Worm (Caenorhabditis elegans): ENCODE results near the gene srh-33.

DNA sequence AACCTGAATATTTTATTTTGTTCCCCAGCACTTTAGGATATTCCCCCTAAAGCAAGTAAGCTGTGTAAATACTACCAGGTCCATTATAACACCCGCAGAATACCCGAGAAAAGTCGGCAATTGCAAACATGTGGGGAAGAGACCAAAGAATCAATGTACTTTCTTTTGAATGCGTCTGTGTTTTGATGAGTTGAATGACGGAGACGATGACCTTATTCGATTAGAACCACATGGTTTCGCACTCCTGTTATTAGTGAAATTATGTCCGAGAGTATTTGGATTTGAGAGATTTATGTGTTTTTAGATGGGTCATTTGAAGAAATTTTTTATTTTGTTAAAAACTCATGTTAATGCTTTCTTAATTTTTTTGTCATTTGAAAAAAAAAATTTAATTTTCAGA, 22.3 kb upstream of the srh-33 start:
- TF ChIP-seq lir-1 (GFP tag; conservative IDR thresholded peaks at IDR 0.05) (no peak), hmg-20 (GFP tag; IDR thresholded peaks at IDR 0.05) (no peak), hlh-12 (tag; optimal IDR thresholded peaks at IDR 0.05) (no peak), lsy-27 (tag; optimal IDR thresholded peaks at IDR 0.05; ENCODE audit: borderline replicate concordance, insufficient read depth) (no peak), efl-1 (GFP tag; optimal IDR thresholded peaks at IDR 0.05) (no peak), hsf-1 (GFP tag; IDR thresholded peaks at IDR 0.05) (no peak)

All from whole organism, young adult.